Worm (Caenorhabditis elegans): ENCODE measurements around the gene pcp-3.

- TF ChIP-seq cog-1 (tag; optimal IDR thresholded peaks at IDR 0.05) = no peak
- TF ChIP-seq ztf-23 (GFP tag; IDR thresholded peaks at IDR 0.05) = no peak
- no peak for TF ChIP-seq med-1 (GFP tag; optimal IDR thresholded peaks at IDR 0.05; ENCODE audit: insufficient read depth)
- TF ChIP-seq ztf-29 (GFP tag; IDR thresholded peaks at IDR 0.05) = no peak
Measured at ce11 chrIV:9120220-9120619, 38.6 kb downstream of the pcp-3 start.

Data from whole organism, midembryonic.